Fruit fly (Drosophila melanogaster) whole organism: ENCODE data around the gene spidey.

Experiments used
- Dll ChIP-seq: fragments of >200 bp; optimal IDR thresholded peaks from 2 replicates; lab custom pipeline; 2017
- EcR ChIP-seq, 2 experiments: fragments of >200 bp; optimal IDR thresholded peaks; 2 replicates each; lab custom pipeline; 2017; ENCODE audit warnings: missing biosample characterization in 2 of 2, missing genetic modification characterization in 2 of 2, missing genetic modification reagents in 2 of 2

dm6 chrX:7946858-7947313 is 38.2 kb downstream of the spidey start, which contains the start of gene orion:
- TF ChIP-seq Dll (lab: Kevin White, UChicago) (peak; percentile 39), EcR (GFP tag; optimal IDR thresholded peaks at IDR 0.05; lab: Kevin White, UChicago) (no peak)
